Fruit fly (Drosophila melanogaster): ENCODE data around the gene CG17803.
"Not testable (repeated sequence)": the region's sequence is repeated elsewhere in the genome, so short reads cannot be mapped to it uniquely, and the experiment has no call there.

The CG17803 gene

dm6 chr3R:17787780-17788179 lies 13.5 kb downstream of the CG17803 start:
- no peak for TF ChIP-seq ttk (optimal IDR thresholded peaks at IDR 0.05)
- no peak for TF ChIP-seq h (optimal IDR thresholded peaks at IDR 0.05)
- no peak for TF ChIP-seq insv (optimal IDR thresholded peaks at IDR 0.05)
- no peak for TF ChIP-seq Sin3A (optimal IDR thresholded peaks at IDR 0.05)
- no peak for TF ChIP-seq Myc (optimal IDR thresholded peaks at IDR 0.05)
- no peak for TF ChIP-seq psq (optimal IDR thresholded peaks at IDR 0.05)

- TF ChIP-seq psq (optimal IDR thresholded peaks at IDR 0.05) (no peak), Sin3A (optimal IDR thresholded peaks at IDR 0.05) (no peak), ttk (optimal IDR thresholded peaks at IDR 0.05) (no peak), h (optimal IDR thresholded peaks at IDR 0.05) (no peak), Myc (optimal IDR thresholded peaks at IDR 0.05) (no peak), insv (optimal IDR thresholded peaks at IDR 0.05) (no peak)
Measured at dm6 chr3R:17784189-17784588, 17.1 kb downstream of the CG17803 start.

dm6 chr3R:17783144-17783543 lies 18.2 kb downstream of the CG17803 start:
- TF ChIP-seq h (optimal IDR thresholded peaks at IDR 0.05) = no peak
- no peak for TF ChIP-seq Myc (optimal IDR thresholded peaks at IDR 0.05)
- TF ChIP-seq ttk (optimal IDR thresholded peaks at IDR 0.05) = no peak
- no peak for TF ChIP-seq psq (optimal IDR thresholded peaks at IDR 0.05)
- TF ChIP-seq Sin3A (optimal IDR thresholded peaks at IDR 0.05) = no peak
- no peak for TF ChIP-seq insv (optimal IDR thresholded peaks at IDR 0.05)

- TF ChIP-seq h (optimal IDR thresholded peaks at IDR 0.05) (no peak), Sin3A (optimal IDR thresholded peaks at IDR 0.05) (no peak), psq (optimal IDR thresholded peaks at IDR 0.05) (no peak), insv (optimal IDR thresholded peaks at IDR 0.05) (no peak), Myc (optimal IDR thresholded peaks at IDR 0.05) (no peak), ttk (optimal IDR thresholded peaks at IDR 0.05) (no peak)
Measured at dm6 chr3R:17781371-17781770, 19.9 kb downstream of the CG17803 start.

dm6 chr3R:17776952-17777407 lies 24.3 kb downstream of the CG17803 start:
- no peak for TF ChIP-seq ttk (optimal IDR thresholded peaks at IDR 0.05)
- no peak for TF ChIP-seq psq (optimal IDR thresholded peaks at IDR 0.05)
- no peak for TF ChIP-seq Sin3A (optimal IDR thresholded peaks at IDR 0.05)
- no peak for TF ChIP-seq h (optimal IDR thresholded peaks at IDR 0.05)

- TF ChIP-seq psq (optimal IDR thresholded peaks at IDR 0.05) (no peak), insv (optimal IDR thresholded peaks at IDR 0.05) (no peak), Myc (optimal IDR thresholded peaks at IDR 0.05) (no peak), Sin3A (optimal IDR thresholded peaks at IDR 0.05) (no peak), ttk (optimal IDR thresholded peaks at IDR 0.05) (no peak), h (optimal IDR thresholded peaks at IDR 0.05) (no peak)
Measured at dm6 chr3R:17776104-17776589, 25.2 kb downstream of the CG17803 start.

dm6 chr3R:17774538-17774937 lies 26.8 kb downstream of the CG17803 start:
- TF ChIP-seq h (optimal IDR thresholded peaks at IDR 0.05) = no peak
- TF ChIP-seq ttk (optimal IDR thresholded peaks at IDR 0.05) = no peak
- TF ChIP-seq Sin3A (optimal IDR thresholded peaks at IDR 0.05) = no peak
- no peak for TF ChIP-seq insv (optimal IDR thresholded peaks at IDR 0.05)
- TF ChIP-seq psq (optimal IDR thresholded peaks at IDR 0.05) = no peak
- no peak for TF ChIP-seq Myc (optimal IDR thresholded peaks at IDR 0.05)

dm6 chr3R:17773893-17774292 lies 27.4 kb downstream of the CG17803 start:
- no peak for TF ChIP-seq Sin3A (optimal IDR thresholded peaks at IDR 0.05)
- TF ChIP-seq psq (optimal IDR thresholded peaks at IDR 0.05) = no peak

dm6 chr3R:17763088-17763487 lies 38.2 kb downstream of the CG17803 start, which contains the start of gene TyrR:
TSS of gene TyrR (minus strand) at chr3R:17763188.
- not testable (repeated sequence) for TF ChIP-seq Myc, psq, insv (optimal IDR thresholded peaks at IDR 0.05)

- TF ChIP-seq psq (optimal IDR thresholded peaks at IDR 0.05) = no peak
- TF ChIP-seq insv (optimal IDR thresholded peaks at IDR 0.05) = no peak
- no peak for TF ChIP-seq Myc (optimal IDR thresholded peaks at IDR 0.05)
- no peak for TF ChIP-seq ttk (optimal IDR thresholded peaks at IDR 0.05)
- TF ChIP-seq Sin3A (optimal IDR thresholded peaks at IDR 0.05) = no peak
- no peak for TF ChIP-seq h (optimal IDR thresholded peaks at IDR 0.05)
Measured at dm6 chr3R:17762261-17762660, 39.1 kb downstream of the CG17803 start.

- TF ChIP-seq ttk (optimal IDR thresholded peaks at IDR 0.05) (no peak), Myc (optimal IDR thresholded peaks at IDR 0.05) (no peak), Sin3A (optimal IDR thresholded peaks at IDR 0.05) (no peak), insv (optimal IDR thresholded peaks at IDR 0.05) (no peak), psq (optimal IDR thresholded peaks at IDR 0.05) (no peak), h (optimal IDR thresholded peaks at IDR 0.05) (no peak)
Measured at dm6 chr3R:17759773-17760476, 41.4 kb downstream of the CG17803 start.

dm6 chr3R:17758905-17759304 lies 42.4 kb downstream of the CG17803 start:
- TF ChIP-seq Sin3A (optimal IDR thresholded peaks at IDR 0.05) = no peak
- TF ChIP-seq h (optimal IDR thresholded peaks at IDR 0.05) = no peak
- no peak for TF ChIP-seq ttk (optimal IDR thresholded peaks at IDR 0.05)
- no peak for TF ChIP-seq insv (optimal IDR thresholded peaks at IDR 0.05)
- no peak for TF ChIP-seq Myc (optimal IDR thresholded peaks at IDR 0.05)
- no peak for TF ChIP-seq psq (optimal IDR thresholded peaks at IDR 0.05)

All from Kc167 (cell line).